Worm (Caenorhabditis elegans): Measurements from ENCODE around the gene nhr-135.
A peak's percentile ranks its signal among the peaks of the same experiment; 100 is the strongest.

nhr-135 gene

DNA sequence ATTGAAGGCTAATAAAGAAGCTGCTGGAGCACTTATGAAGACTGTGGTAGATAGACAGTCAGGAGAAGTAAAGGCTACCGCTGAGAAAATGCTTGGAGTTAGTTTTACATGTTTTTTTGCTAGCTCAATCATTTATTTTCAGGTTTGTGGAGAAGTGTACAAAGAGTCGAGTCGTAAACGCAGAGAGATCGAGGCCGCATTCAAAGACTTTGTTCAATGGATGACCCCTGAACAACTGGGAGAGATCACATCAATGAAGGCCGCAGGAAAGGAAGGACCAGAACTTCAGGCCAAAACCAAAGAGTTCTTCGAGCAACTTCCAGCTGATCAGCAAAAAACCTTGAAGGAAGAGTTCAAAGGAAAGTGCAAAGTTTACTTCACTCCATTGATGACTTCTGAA, 14.8 kb downstream of the nhr-135 start:
- TF ChIP-seq nhr-28 (tag; optimal IDR thresholded peaks at IDR 0.05), result no peak
- TF ChIP-seq ceh-82 (tag; optimal IDR thresholded peaks at IDR 0.05), result no peak
- TF ChIP-seq fos-1 (tag; optimal IDR thresholded peaks at IDR 0.05), result no peak
- TF ChIP-seq pha-4 (tag; optimal IDR thresholded peaks at IDR 0.05), result no peak
- no peak for TF ChIP-seq nhr-11 (tag; optimal IDR thresholded peaks at IDR 0.05)
- no peak for TF ChIP-seq R02D3.7 (tag; optimal IDR thresholded peaks at IDR 0.05)
- TF ChIP-seq elt-3 (tag; optimal IDR thresholded peaks at IDR 0.05), result no peak
- TF ChIP-seq unc-62 (GFP tag; optimal IDR thresholded peaks at IDR 0.05), result no peak
- no peak for TF ChIP-seq elt-2 (tag; optimal IDR thresholded peaks at IDR 0.05)

DNA sequence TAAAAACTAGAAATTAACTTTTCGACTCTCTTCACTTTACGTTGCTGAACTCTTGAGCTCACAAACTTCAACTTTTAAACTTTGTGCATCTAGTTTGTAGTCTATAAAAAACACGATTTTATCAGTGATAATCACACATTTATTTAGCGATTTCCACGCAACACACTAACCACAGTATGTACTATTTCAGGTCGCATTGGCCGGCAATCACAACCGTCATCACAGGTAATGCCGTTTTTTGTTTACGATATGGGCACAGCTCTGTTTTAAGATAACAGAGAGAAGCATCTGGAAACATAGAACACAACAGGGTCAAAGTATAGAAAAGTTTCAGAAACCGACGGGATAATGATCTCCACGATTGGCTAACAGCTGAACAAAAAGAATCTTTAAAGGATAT, 17.4 kb downstream of the nhr-135 start:
- peak; percentile 88 for TF ChIP-seq elt-2 (tag; optimal IDR thresholded peaks at IDR 0.05)
- TF ChIP-seq jun-1 (tag; optimal IDR thresholded peaks at IDR 0.05), result no peak
- no peak for TF ChIP-seq fos-1 (tag; optimal IDR thresholded peaks at IDR 0.05)
- no peak for TF ChIP-seq nhr-67 (tag; optimal IDR thresholded peaks at IDR 0.05)
- TF ChIP-seq nfya-1 (tag; optimal IDR thresholded peaks at IDR 0.05; ENCODE audit: insufficient read depth), result no peak
- TF ChIP-seq ceh-9 (tag; optimal IDR thresholded peaks at IDR 0.05), result no peak
- no peak for TF ChIP-seq skn-1 (tag; optimal IDR thresholded peaks at IDR 0.05)
- TF ChIP-seq egl-5 (tag; optimal IDR thresholded peaks at IDR 0.05), result no peak
- peak; percentile 76 for TF ChIP-seq pqm-1 (tag; optimal IDR thresholded peaks at IDR 0.05)
- no peak for TF ChIP-seq nhr-11 (tag; optimal IDR thresholded peaks at IDR 0.05)
- TF ChIP-seq egl-27 (tag; optimal IDR thresholded peaks at IDR 0.05), result no peak
- TF ChIP-seq pha-4 (tag; optimal IDR thresholded peaks at IDR 0.05), result peak; percentile 51
- TF ChIP-seq nhr-25 (tag; optimal IDR thresholded peaks at IDR 0.05), result no peak
- TF ChIP-seq nhr-77 (tag; optimal IDR thresholded peaks at IDR 0.05), result no peak
- TF ChIP-seq ZK546.5 (tag; optimal IDR thresholded peaks at IDR 0.05), result no peak

DNA sequence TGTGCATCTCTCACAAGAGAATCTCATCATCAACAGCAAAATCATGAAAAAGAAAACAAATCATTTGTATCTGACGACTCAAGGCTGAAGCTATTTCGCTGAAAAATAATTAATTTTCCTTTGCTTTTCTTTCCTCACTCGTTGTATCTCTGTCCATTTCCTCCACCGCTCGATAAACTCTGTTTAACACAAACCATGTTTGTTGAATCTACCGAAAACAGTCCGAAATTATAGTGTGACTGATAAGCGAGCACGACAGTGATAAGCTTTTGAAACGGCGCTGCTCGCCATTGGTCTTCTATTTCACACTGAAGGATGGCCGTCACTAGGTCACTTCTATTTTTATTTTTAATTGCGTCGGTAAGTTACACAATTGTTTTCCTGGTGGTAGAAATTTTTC, 17.9 kb downstream of the nhr-135 start, which contains the start of gene npa-1:
npa-1 (plus strand) TSS at position 142 of the 400 bp plus-strand sequence.
- TF ChIP-seq nhr-43 (tag; optimal IDR thresholded peaks at IDR 0.05; ENCODE audit: poor library complexity, severe bottlenecking), result no peak
- no peak for TF ChIP-seq pha-4 (tag; optimal IDR thresholded peaks at IDR 0.05)
- TF ChIP-seq nhr-67 (tag; optimal IDR thresholded peaks at IDR 0.05), result no peak
- TF ChIP-seq eor-1 (tag; optimal IDR thresholded peaks at IDR 0.05), result no peak
- peak; percentile 48 for TF ChIP-seq elt-2 (tag; optimal IDR thresholded peaks at IDR 0.05)
- no peak for TF ChIP-seq unc-62 (GFP tag; optimal IDR thresholded peaks at IDR 0.05)
- no peak for TF ChIP-seq nhr-12 (tag; optimal IDR thresholded peaks at IDR 0.05)
- no peak for TF ChIP-seq hmg-11 (tag; optimal IDR thresholded peaks at IDR 0.05)
- no peak for TF ChIP-seq ceh-28 (tag; optimal IDR thresholded peaks at IDR 0.05)
- no peak for TF ChIP-seq ama-1 (optimal IDR thresholded peaks at IDR 0.05)
- no peak for TF ChIP-seq lsy-12 (tag; optimal IDR thresholded peaks at IDR 0.05)
- TF ChIP-seq aly-2 (tag; optimal IDR thresholded peaks at IDR 0.05), result no peak
- peak; percentile 63 for TF ChIP-seq pqm-1 (tag; optimal IDR thresholded peaks at IDR 0.05)

DNA sequence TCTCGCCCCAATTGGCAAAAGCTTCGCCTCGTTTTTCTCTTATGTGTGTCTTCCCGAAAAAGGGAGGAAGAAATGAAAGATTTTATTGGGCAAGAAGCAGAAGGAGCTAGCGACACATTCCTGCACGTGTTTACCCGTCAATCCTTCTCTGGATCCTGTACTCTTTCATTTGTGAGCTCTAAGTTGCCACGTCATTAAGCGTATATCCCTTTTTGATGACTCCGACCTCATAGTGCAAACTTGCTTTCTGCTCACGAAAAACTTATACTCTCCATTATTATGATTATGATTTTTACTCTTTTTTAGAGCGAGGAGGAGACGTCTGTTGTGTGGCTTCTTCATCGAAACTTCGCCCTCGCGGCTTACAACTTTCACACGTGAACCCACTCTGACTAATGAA, 21.3 kb downstream of the nhr-135 start, which contains the start of gene F27B10.1:
F27B10.1 (plus strand) TSS at position 301 of the 400 bp plus-strand sequence.
- TF ChIP-seq unc-39 (tag; optimal IDR thresholded peaks at IDR 0.05) (no peak), nhr-11 (tag; optimal IDR thresholded peaks at IDR 0.05) (no peak), lsy-12 (tag; optimal IDR thresholded peaks at IDR 0.05) (no peak), ztf-4 (tag; optimal IDR thresholded peaks at IDR 0.05) (no peak), elt-3 (tag; optimal IDR thresholded peaks at IDR 0.05) (no peak), zag-1 (tag; optimal IDR thresholded peaks at IDR 0.05) (no peak), fkh-2 (tag; optimal IDR thresholded peaks at IDR 0.05) (no peak), ztf-11 (tag; optimal IDR thresholded peaks at IDR 0.05) (no peak), ceh-16 (tag; optimal IDR thresholded peaks at IDR 0.05) (no peak)

DNA sequence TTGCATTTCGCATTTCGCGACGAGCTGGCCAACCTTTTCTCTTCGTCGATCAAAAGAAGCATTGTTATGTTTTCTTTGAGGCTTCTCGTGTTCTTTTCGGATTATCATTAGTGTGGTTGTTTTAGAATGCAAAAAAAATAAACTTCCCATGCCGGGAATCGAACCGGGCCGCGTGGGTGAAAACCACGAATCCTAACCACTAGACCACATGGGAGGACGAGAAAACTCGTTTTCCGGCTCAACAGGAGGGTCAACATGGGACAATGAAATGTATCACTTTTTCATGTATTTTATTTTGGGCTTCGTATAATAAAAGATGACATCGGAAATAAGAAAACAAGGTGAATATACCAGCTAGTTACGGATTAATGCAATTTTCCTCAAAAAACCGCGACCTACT, 24.0 kb downstream of the nhr-135 start:
- TF ChIP-seq mdl-1 (tag; optimal IDR thresholded peaks at IDR 0.05) (no peak), nhr-76 (tag; optimal IDR thresholded peaks at IDR 0.05) (no peak), ztf-11 (tag; optimal IDR thresholded peaks at IDR 0.05) (no peak), sea-2 (GFP tag; optimal IDR thresholded peaks at IDR 0.05) (no peak), aly-2 (tag; optimal IDR thresholded peaks at IDR 0.05) (no peak), snpc-4 (tag; optimal IDR thresholded peaks at IDR 0.05) (no peak), pqm-1 (tag; optimal IDR thresholded peaks at IDR 0.05) (no peak), lsy-12 (tag; optimal IDR thresholded peaks at IDR 0.05) (no peak), egl-27 (tag; optimal IDR thresholded peaks at IDR 0.05) (no peak), unc-39 (tag; optimal IDR thresholded peaks at IDR 0.05) (no peak), fkh-2 (tag; optimal IDR thresholded peaks at IDR 0.05) (no peak), nhr-23 (tag; optimal IDR thresholded peaks at IDR 0.05) (no peak), nhr-25 (tag; optimal IDR thresholded peaks at IDR 0.05) (no peak), pha-4 (tag; optimal IDR thresholded peaks at IDR 0.05) (no peak), tbx-2 (tag; optimal IDR thresholded peaks at IDR 0.05) (no peak)
